Worm (Caenorhabditis elegans): ENCODE results near the gene hil-2.

DNA sequence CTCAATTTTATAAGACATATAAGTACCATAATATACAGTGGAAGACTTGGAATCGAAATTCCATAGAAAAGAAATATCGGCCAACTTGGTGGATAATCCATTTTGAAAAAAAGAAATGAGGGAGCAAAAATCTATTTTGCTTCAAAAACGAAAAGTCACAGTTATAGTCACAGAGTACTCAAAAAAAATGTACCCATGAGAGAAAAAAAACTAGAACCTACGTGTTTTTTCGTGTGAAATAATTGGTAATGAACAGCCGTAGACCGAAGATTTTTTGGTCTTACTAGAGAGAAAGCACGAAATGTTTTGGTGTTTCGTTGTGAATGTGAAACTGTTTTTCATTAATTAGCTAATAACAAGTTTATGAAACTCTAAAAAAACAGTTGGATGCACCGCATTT lies 24.7 kb upstream of the hil-2 start, which contains the start of gene srv-30:
- TF ChIP-seq pag-3 (tag; optimal IDR thresholded peaks at IDR 0.05; ENCODE audit: borderline replicate concordance) (no peak), fkh-10 (GFP tag; optimal IDR thresholded peaks at IDR 0.05) (no peak), unc-86 (tag; optimal IDR thresholded peaks at IDR 0.05) (no peak), ceh-9 (tag; optimal IDR thresholded peaks at IDR 0.05) (no peak), ahr-1 (tag; optimal IDR thresholded peaks at IDR 0.05) (no peak), pax-1 (tag; optimal IDR thresholded peaks at IDR 0.05) (no peak), fkh-6 (tag; optimal IDR thresholded peaks at IDR 0.05) (no peak), T23F11.4 (GFP tag; optimal IDR thresholded peaks at IDR 0.05) (no peak), madf-2 (tag; optimal IDR thresholded peaks at IDR 0.05) (no peak), ttx-3 (tag; optimal IDR thresholded peaks at IDR 0.05) (no peak), ama-1 (optimal IDR thresholded peaks at IDR 0.05) (no peak)
